Fruit fly (Drosophila melanogaster) whole organism, adult: Measurements from ENCODE around the gene RpS30.
A peak's percentile ranks its signal among the peaks of the same experiment; 100 is the strongest.

ENCODE experiments used
- CG14711 ChIP-seq: fragments of 200-800 bp; sonication (Bioruptor generic); optimal IDR thresholded peaks from 2 replicates; lab custom pipeline; 2018; ENCODE audit warnings: missing biosample characterization, mild to moderate bottlenecking, missing genetic modification characterization, moderate library complexity
- CG33017 ChIP-seq: fragments of 200-800 bp; sonication (Bioruptor generic); optimal IDR thresholded peaks from 2 replicates; lab custom pipeline; 2018; ENCODE audit warnings: missing biosample characterization, mild to moderate bottlenecking, missing genetic modification characterization, moderate library complexity
- CG7045 ChIP-seq: fragments of 200-800 bp; sonication (Bioruptor generic); optimal IDR thresholded peaks from 2 replicates; lab custom pipeline; 2017; ENCODE audit warnings: missing biosample characterization, mild to moderate bottlenecking, missing genetic modification characterization
- Crg-1 ChIP-seq: fragments of 200-800 bp; sonication (Bioruptor generic); optimal IDR thresholded peaks from 2 replicates; lab custom pipeline; 2016; ENCODE audit warnings: missing biosample characterization, missing genetic modification characterization
- bab1 ChIP-seq: fragments of 200-800 bp; sonication (Bioruptor generic); optimal IDR thresholded peaks from 3 replicates; lab custom pipeline; 2019; ENCODE audit warnings: missing biosample characterization, mild to moderate bottlenecking, missing genetic modification characterization, moderate library complexity
- kay ChIP-seq: fragments of 200-800 bp; sonication (Bioruptor generic); peaks from one replicate; lab custom pipeline; 2016; ENCODE audit warnings: missing biosample characterization, missing genetic modification characterization, borderline replicate concordance
- ovo ChIP-seq: fragments of 200-800 bp; sonication (Bioruptor generic); optimal IDR thresholded peaks from 2 replicates; lab custom pipeline; 2016; ENCODE audit warnings: missing biosample characterization, missing genetic modification characterization
- pad ChIP-seq: fragments of 200-800 bp; sonication (Bioruptor generic); optimal IDR thresholded peaks from 3 replicates; lab custom pipeline; 2017; ENCODE audit warnings: missing biosample characterization, missing genetic modification characterization, mild to moderate bottlenecking, moderate library complexity, missing genetic modification reagents
- tj ChIP-seq: fragments of 200-800 bp; sonication (Bioruptor generic); optimal IDR thresholded peaks from 3 replicates; lab custom pipeline; 2017; ENCODE audit warnings: missing biosample characterization, mild to moderate bottlenecking, missing genetic modification characterization, moderate library complexity

DNA sequence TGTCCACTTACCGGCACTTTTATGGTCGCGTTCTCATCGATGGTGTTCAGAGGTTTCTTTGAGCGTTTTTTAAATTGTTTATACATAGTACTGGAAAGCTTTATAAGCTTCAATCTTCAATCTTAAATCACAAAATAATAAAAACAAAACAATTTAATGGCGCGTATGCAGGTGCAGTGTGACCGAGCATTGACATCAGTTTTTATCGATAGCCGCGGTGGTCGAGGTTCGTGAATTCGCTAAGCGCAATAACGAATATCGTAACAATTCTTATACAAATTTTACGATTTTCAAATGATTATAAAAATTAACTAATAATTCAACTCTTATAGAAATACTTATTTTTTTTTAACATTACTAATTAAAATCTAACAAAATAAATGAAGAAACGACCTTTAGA is 34.3 kb upstream of the RpS30 start, which contains the start of gene Fancd2:
- no peak for TF ChIP-seq CG33017 (tag; lab: Kevin White, UChicago)
- TF ChIP-seq pad (GFP tag; lab: Kevin White, UChicago), result no peak
- TF ChIP-seq ovo, result no peak
- TF ChIP-seq kay, result no peak
- TF ChIP-seq bab1 (GFP tag; lab: Kevin White, UChicago), result peak; percentile 6
- no peak for TF ChIP-seq CG14711
- no peak for TF ChIP-seq tj (GFP tag; lab: Kevin White, UChicago)
- no peak for TF ChIP-seq CG7045
- no peak for TF ChIP-seq Crg-1
